Worm (Caenorhabditis elegans) whole organism, late embryonic: ENCODE results near the gene nspg-12.

Experiments used
- ceh-19 ChIP-seq: fragments of 200-800 bp; sonication (Bioruptor generic); optimal IDR thresholded peaks from 2 replicates; lab custom pipeline; 2018; ENCODE audit warnings: mild to moderate bottlenecking, missing genetic modification characterization, missing compliant biosample characterization
- ceh-24 ChIP-seq: sonication (generic microtip); optimal IDR thresholded peaks from 2 replicates; lab custom pipeline; 2016; ENCODE audit warnings: mild to moderate bottlenecking, missing genetic modification characterization, missing compliant biosample characterization
- ceh-31 ChIP-seq: sonication (generic microtip); optimal IDR thresholded peaks from 2 replicates; lab custom pipeline; 2016; ENCODE audit warnings: missing genetic modification characterization, missing compliant biosample characterization
- ceh-9 ChIP-seq: sonication (generic microtip); optimal IDR thresholded peaks from 2 replicates; lab custom pipeline; 2016; ENCODE audit warnings: mild to moderate bottlenecking, missing genetic modification characterization, inconsistent platforms, missing compliant biosample characterization
- dve-1 ChIP-seq: sonication (generic microtip); optimal IDR thresholded peaks from 2 replicates; lab custom pipeline; 2017; ENCODE audit warnings: antibody characterized with exemption, mild to moderate bottlenecking, missing genetic modification characterization, missing compliant biosample characterization
- gmeb-2 ChIP-seq: sonication (generic microtip); optimal IDR thresholded peaks from 2 replicates; lab custom pipeline; 2016; ENCODE audit warnings: missing genetic modification characterization, inconsistent platforms, missing compliant biosample characterization
- lin-11 ChIP-seq: fragments of 200-800 bp; sonication (Bioruptor generic); optimal IDR thresholded peaks from 2 replicates; lab custom pipeline; 2018; ENCODE audit warnings: mild to moderate bottlenecking, missing genetic modification characterization, missing compliant biosample characterization
- pag-3 ChIP-seq: sonication (generic microtip); optimal IDR thresholded peaks from 2 replicates; lab custom pipeline; 2016; ENCODE audit warnings: missing compliant biosample characterization, missing genetic modification characterization, borderline replicate concordance
- pat-9 ChIP-seq: fragments of 200-800 bp; sonication (Bioruptor generic); optimal IDR thresholded peaks from 2 replicates; lab custom pipeline; 2018; ENCODE audit warnings: mild to moderate bottlenecking, missing genetic modification characterization, moderate library complexity, missing compliant biosample characterization
- sox-4 ChIP-seq: sonication (generic microtip); optimal IDR thresholded peaks from 2 replicates; lab custom pipeline; 2017; ENCODE audit warnings: mild to moderate bottlenecking, missing genetic modification characterization, inconsistent platforms, missing compliant biosample characterization
- tbx-7 ChIP-seq: sonication (generic microtip); optimal IDR thresholded peaks from 2 replicates; lab custom pipeline; 2016; ENCODE audit warnings: missing genotype, missing genetic modification characterization, missing compliant biosample characterization

Gene nspg-12

ce11 chrX:5303500-5303899, 46.4 kb downstream of the nspg-12 start, which contains the start of gene ags-3:
ags-3 (minus strand) TSS chrX:5303600.
- TF ChIP-seq sox-4 (tag; lab: Kevin White, UChicago) (no peak), pag-3 (no peak), ceh-9 (tag; lab: Kevin White, UChicago) (no peak), ceh-19 (GFP tag; lab: Kevin White, UChicago) (no peak), lin-11 (tag; lab: Kevin White, UChicago) (no peak), tbx-7 (no peak), gmeb-2 (tag; lab: Kevin White, UChicago) (no peak), ceh-31 (no peak), dve-1 (tag; lab: Kevin White, UChicago) (no peak), ceh-24 (tag; lab: Kevin White, UChicago) (no peak), pat-9 (tag; lab: Kevin White, UChicago) (no peak)
